Worm (Caenorhabditis elegans) whole organism, mixed stage, embryonic: ENCODE data around the gene osm-6.

Experiments used
- M03D4.4 ChIP-seq: sonication (generic microtip); optimal IDR thresholded peaks from 2 replicates; lab custom pipeline; 2017; ENCODE audit warnings: mild to moderate bottlenecking, missing genetic modification characterization, missing compliant biosample characterization
- bed-3 ChIP-seq: fragments of 200-800 bp; sonication (Bioruptor generic); optimal IDR thresholded peaks from 3 replicates; lab custom pipeline; 2018; ENCODE audit warnings: mild to moderate bottlenecking, missing genetic modification characterization, moderate library complexity, missing compliant biosample characterization
- blmp-1 ChIP-seq: fragments of 150-350 bp; optimal IDR thresholded peaks from 2 replicates; lab custom pipeline; 2014; ENCODE audit warnings: missing biosample characterization, missing genetic modification characterization
- ceh-39 ChIP-seq: fragments of 150-350 bp; optimal IDR thresholded peaks from 2 replicates; lab custom pipeline; 2014; ENCODE audit warnings: missing biosample characterization, missing genetic modification characterization
- ceh-43 ChIP-seq: fragments of 200-800 bp; sonication (Bioruptor generic); optimal IDR thresholded peaks from 2 replicates; lab custom pipeline; 2018; ENCODE audit warnings: mild to moderate bottlenecking, missing genetic modification characterization, moderate library complexity, missing compliant biosample characterization
- ceh-83 ChIP-seq: fragments of 200-800 bp; sonication (Bioruptor generic); optimal IDR thresholded peaks from 2 replicates; lab custom pipeline; 2018; ENCODE audit warnings: mild to moderate bottlenecking, missing genetic modification characterization, missing compliant biosample characterization
- ces-1 ChIP-seq: fragments of 150-350 bp; optimal IDR thresholded peaks from 2 replicates; lab custom pipeline; 2014; ENCODE audit warnings: missing biosample characterization, missing genetic modification reagents, missing genetic modification characterization
- cnd-1 ChIP-seq: fragments of 200-800 bp; sonication (Bioruptor generic); optimal IDR thresholded peaks from 2 replicates; lab custom pipeline; 2018; ENCODE audit warnings: mild to moderate bottlenecking, missing genetic modification characterization, missing compliant biosample characterization
- elt-1 ChIP-seq: sonication (generic microtip); optimal IDR thresholded peaks from 2 replicates; lab custom pipeline; 2017; ENCODE audit warnings: missing genetic modification characterization, mild to moderate bottlenecking, missing compliant biosample characterization, antibody characterized with exemption, moderate library complexity, borderline replicate concordance; ENCODE audit not compliant: insufficient read depth
- flh-1 ChIP-seq: fragments of 200-800 bp; sonication (Bioruptor generic); optimal IDR thresholded peaks from 2 replicates; lab custom pipeline; 2018; ENCODE audit warnings: mild to moderate bottlenecking, missing genetic modification characterization, moderate library complexity, missing compliant biosample characterization
- hlh-1 ChIP-seq: fragments of 150-350 bp; optimal IDR thresholded peaks from 2 replicates; lab custom pipeline; 2014; ENCODE audit warnings: missing biosample characterization, missing genetic modification reagents, missing genetic modification characterization
- lin-13 ChIP-seq: fragments of 150-350 bp; optimal IDR thresholded peaks from 2 replicates; lab custom pipeline; 2014; ENCODE audit warnings: missing biosample characterization, missing genetic modification characterization
- lin-32 ChIP-seq: fragments of 200-800 bp; sonication (Bioruptor generic); optimal IDR thresholded peaks from 2 replicates; lab custom pipeline; 2018; ENCODE audit warnings: mild to moderate bottlenecking, missing genetic modification characterization, missing compliant biosample characterization
- lsy-2 ChIP-seq: fragments of 150-350 bp; optimal IDR thresholded peaks from 2 replicates; lab custom pipeline; 2014; ENCODE audit warnings: missing biosample characterization, missing genetic modification characterization
- mab-5 ChIP-seq: fragments of 150-350 bp; optimal IDR thresholded peaks from 2 replicates; lab custom pipeline; 2014; ENCODE audit warnings: missing biosample characterization, missing genetic modification characterization
- mep-1 ChIP-seq: fragments of 150-350 bp; optimal IDR thresholded peaks from 2 replicates; lab custom pipeline; 2017; ENCODE audit warnings: missing biosample characterization, missing genetic modification reagents, missing genetic modification characterization, inconsistent platforms
- mls-2 ChIP-seq: sonication (generic microtip); optimal IDR thresholded peaks from 2 replicates; lab custom pipeline; 2016; ENCODE audit warnings: mild to moderate bottlenecking, missing genetic modification characterization, moderate library complexity, missing compliant biosample characterization
- nhr-12 ChIP-seq: fragments of 150-350 bp; optimal IDR thresholded peaks from 2 replicates; lab custom pipeline; 2014; ENCODE audit warnings: missing biosample characterization, missing genetic modification characterization
- nhr-237 ChIP-seq: fragments of 150-350 bp; optimal IDR thresholded peaks from 2 replicates; lab custom pipeline; 2014; ENCODE audit warnings: missing biosample characterization, missing genetic modification characterization
- nhr-28 ChIP-seq: fragments of 150-350 bp; optimal IDR thresholded peaks from 2 replicates; lab custom pipeline; 2014; ENCODE audit warnings: missing biosample characterization, missing genetic modification characterization
- nhr-76 ChIP-seq: sonication (generic microtip); optimal IDR thresholded peaks from 2 replicates; lab custom pipeline; 2017; ENCODE audit warnings: missing biosample characterization, missing genetic modification characterization
- pha-4 ChIP-seq: fragments of 150-350 bp; optimal IDR thresholded peaks from 2 replicates; lab custom pipeline; 2018; ENCODE audit warnings: missing biosample characterization, missing genetic modification reagents, missing genetic modification characterization
- sem-2 ChIP-seq: fragments of 200-800 bp; sonication (Bioruptor generic); optimal IDR thresholded peaks from 2 replicates; lab custom pipeline; 2018; ENCODE audit warnings: mild to moderate bottlenecking, missing genetic modification characterization, missing compliant biosample characterization
- snpc-4 ChIP-seq: fragments of 150-350 bp; optimal IDR thresholded peaks from 2 replicates; lab custom pipeline; 2014; ENCODE audit warnings: missing biosample characterization, missing genetic modification characterization
- sptf-1 ChIP-seq: sonication (generic microtip); optimal IDR thresholded peaks from 2 replicates; lab custom pipeline; 2017; ENCODE audit warnings: mild to moderate bottlenecking, missing genetic modification characterization, moderate library complexity, missing compliant biosample characterization
- tbx-8 ChIP-seq: fragments of 200-800 bp; sonication (Bioruptor generic); optimal IDR thresholded peaks from 2 replicates; lab custom pipeline; 2018; ENCODE audit warnings: mild to moderate bottlenecking, missing genetic modification characterization, moderate library complexity, missing compliant biosample characterization
- unc-120 ChIP-seq: sonication (generic microtip); optimal IDR thresholded peaks from 2 replicates; lab custom pipeline; 2017; ENCODE audit warnings: missing genetic modification characterization, missing compliant biosample characterization; ENCODE audit not compliant: poor library complexity, severe bottlenecking
- unc-39 ChIP-seq: fragments of 150-350 bp; optimal IDR thresholded peaks from 2 replicates; lab custom pipeline; 2014; ENCODE audit warnings: missing biosample characterization, missing genetic modification characterization
- unc-62 ChIP-seq: fragments of 150-350 bp; optimal IDR thresholded peaks from 2 replicates; lab custom pipeline; 2014; ENCODE audit warnings: missing biosample characterization, missing genetic modification reagents, missing genetic modification characterization
- ztf-11 ChIP-seq: fragments of 150-350 bp; optimal IDR thresholded peaks from 2 replicates; lab custom pipeline; 2014; ENCODE audit warnings: missing biosample characterization, missing genetic modification characterization

The osm-6 gene

DNA sequence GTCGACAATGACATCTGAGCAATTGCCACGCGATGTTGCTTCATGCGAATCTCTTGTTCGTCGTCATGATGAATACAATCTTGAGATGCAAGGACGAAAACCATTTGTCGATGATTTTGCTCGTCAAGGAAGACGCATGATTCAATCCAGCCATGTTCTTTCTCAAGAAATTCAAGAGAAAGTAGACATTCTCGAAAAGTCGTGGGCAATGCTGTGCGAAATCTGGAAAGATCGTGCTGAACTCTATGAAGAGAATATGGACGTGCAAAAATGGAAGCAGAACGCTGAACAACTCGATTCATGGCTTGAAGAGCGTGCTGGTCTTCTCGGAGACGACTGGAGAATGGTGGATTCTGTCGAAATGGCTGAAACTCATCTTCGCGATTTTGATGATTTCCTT lies 14.0 kb downstream of the osm-6 start:
- TF ChIP-seq elt-1 (tag; lab: Kevin White, UChicago) (no peak), bed-3 (GFP tag; lab: Kevin White, UChicago) (no peak), sptf-1 (tag; lab: Kevin White, UChicago) (no peak), lin-13 (tag; lab: Kevin White, UChicago) (no peak), unc-120 (tag; lab: Kevin White, UChicago) (no peak), mep-1 (no peak), mls-2 (tag; lab: Kevin White, UChicago) (no peak), M03D4.4 (no peak), nhr-237 (no peak), unc-39 (tag; lab: Kevin White, UChicago) (no peak), nhr-76 (tag; lab: Kevin White, UChicago) (no peak), sem-2 (GFP tag; lab: Kevin White, UChicago) (no peak), lin-32 (no peak), ceh-43 (GFP tag; lab: Kevin White, UChicago) (no peak), nhr-12 (tag; lab: Kevin White, UChicago) (no peak), ceh-83 (no peak)

DNA sequence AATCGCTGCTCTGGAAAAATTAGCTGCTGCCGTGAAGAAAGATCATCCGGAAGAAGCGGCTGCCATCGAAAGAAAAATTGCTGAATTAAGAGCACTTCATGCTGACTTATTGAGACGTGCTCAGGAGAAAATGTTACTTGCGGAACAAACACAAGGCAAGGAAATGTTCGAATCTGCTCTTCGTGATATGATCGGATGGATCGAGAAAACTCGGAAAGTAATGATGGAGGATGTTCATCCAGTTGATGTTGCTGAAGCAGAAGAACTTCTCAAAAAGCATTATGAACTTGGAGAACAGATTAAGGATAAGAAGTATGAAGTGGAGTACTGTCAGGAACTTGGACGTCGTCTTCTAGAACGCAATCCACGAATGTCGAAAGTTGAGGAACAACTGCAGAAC lies 21.3 kb downstream of the osm-6 start:
- TF ChIP-seq sem-2 (GFP tag; lab: Kevin White, UChicago) (no peak), lin-32 (no peak), cnd-1 (tag; lab: Kevin White, UChicago) (no peak), nhr-28 (tag; lab: Kevin White, UChicago) (no peak), lsy-2 (tag; lab: Kevin White, UChicago) (no peak), mep-1 (no peak), mab-5 (tag; lab: Kevin White, UChicago) (no peak), snpc-4 (tag; lab: Kevin White, UChicago) (no peak), ces-1 (GFP tag; lab: Kevin White, UChicago) (no peak), ceh-43 (GFP tag; lab: Kevin White, UChicago) (no peak), flh-1 (no peak), ztf-11 (tag; lab: Kevin White, UChicago) (no peak), unc-120 (tag; lab: Kevin White, UChicago) (no peak), tbx-8 (GFP tag; lab: Kevin White, UChicago) (no peak), nhr-76 (tag; lab: Kevin White, UChicago) (no peak), blmp-1 (no peak), ceh-39 (tag; lab: Kevin White, UChicago) (no peak), unc-62 (GFP tag; lab: Kevin White, UChicago) (no peak)

ce11 chrV:11902161-11902560 lies 25.1 kb downstream of the osm-6 start:
- TF ChIP-seq mls-2 (tag; lab: Kevin White, UChicago) (no peak), elt-1 (tag; lab: Kevin White, UChicago) (peak; percentile 79), sptf-1 (tag; lab: Kevin White, UChicago) (no peak), ceh-39 (tag; lab: Kevin White, UChicago) (no peak)

DNA sequence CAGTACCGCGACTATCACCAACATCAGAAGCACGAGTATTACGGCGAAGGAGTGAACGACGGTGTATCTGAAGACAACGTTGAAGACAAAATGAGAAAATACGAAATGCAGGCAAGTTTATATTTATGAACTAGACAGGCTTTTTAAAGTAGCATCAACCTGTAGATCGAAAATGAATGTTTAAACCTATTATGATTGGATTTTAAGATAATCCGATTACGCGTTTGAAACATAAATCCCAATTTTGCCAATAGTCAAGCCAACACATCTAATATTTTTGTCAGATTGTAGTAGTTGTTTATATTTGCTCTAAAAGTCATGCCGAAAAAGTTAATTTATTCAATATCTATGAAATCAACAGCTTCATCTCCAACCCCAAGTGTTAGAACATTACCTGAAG lies 26.0 kb downstream of the osm-6 start:
- TF ChIP-seq mep-1 (no peak), mls-2 (tag; lab: Kevin White, UChicago) (no peak)

ce11 chrV:11900127-11900526 lies 27.1 kb downstream of the osm-6 start:
- TF ChIP-seq lsy-2 (tag; lab: Kevin White, UChicago), result no peak
- TF ChIP-seq mls-2 (tag; lab: Kevin White, UChicago), result no peak
- no peak for TF ChIP-seq ces-1 (GFP tag; lab: Kevin White, UChicago)
- TF ChIP-seq ceh-39 (tag; lab: Kevin White, UChicago), result no peak
- TF ChIP-seq cnd-1 (tag; lab: Kevin White, UChicago), result no peak
- no peak for TF ChIP-seq hlh-1 (tag; lab: Kevin White, UChicago)
- no peak for TF ChIP-seq lin-13 (tag; lab: Kevin White, UChicago)
- TF ChIP-seq pha-4 (tag; lab: Kevin White, UChicago), result no peak
- no peak for TF ChIP-seq nhr-12 (tag; lab: Kevin White, UChicago)
- no peak for TF ChIP-seq nhr-237
- no peak for TF ChIP-seq mab-5 (tag; lab: Kevin White, UChicago)
